Fruit fly (Drosophila melanogaster) whole organism, embryonic: ENCODE measurements around the gene CG17472.

Source experiments
- CG11247 ChIP-seq: fragments of 200-800 bp; sonication (Bioruptor generic); IDR thresholded peaks from 2 replicates; pipeline ENCODE4 v1.3.6; 2022; ENCODE audit warnings: missing biosample characterization, missing genetic modification characterization
- CG12104 ChIP-seq: fragments of 200-800 bp; sonication (Bioruptor generic); optimal IDR thresholded peaks from 3 replicates; lab custom pipeline; 2016; ENCODE audit warnings: missing biosample characterization, missing genetic modification characterization
- CG1233 ChIP-seq: fragments of 200-800 bp; sonication (Bioruptor generic); optimal IDR thresholded peaks from 4 replicates; lab custom pipeline; 2018; ENCODE audit warnings: missing biosample characterization, mild to moderate bottlenecking, missing genetic modification characterization
- CG13287 ChIP-seq: fragments of 200-800 bp; sonication (Bioruptor generic); IDR thresholded peaks from 2 replicates; pipeline ENCODE4 v1.3.6; 2022; ENCODE audit warnings: missing biosample characterization, missing genetic modification characterization; ENCODE audit not compliant: partially characterized antibody
- CG13424 ChIP-seq: fragments of 200-800 bp; sonication (Bioruptor generic); optimal IDR thresholded peaks from 2 replicates; lab custom pipeline; 2019; ENCODE audit warnings: missing biosample characterization, mild to moderate bottlenecking, missing genetic modification characterization, moderate library complexity
- CG13894 ChIP-seq: fragments of 200-800 bp; sonication (Bioruptor generic); optimal IDR thresholded peaks from 3 replicates; lab custom pipeline; 2018; ENCODE audit warnings: missing biosample characterization, mild to moderate bottlenecking, missing genetic modification characterization, moderate library complexity
- CG15269 ChIP-seq: fragments of 200-800 bp; sonication (Bioruptor generic); optimal IDR thresholded peaks from 2 replicates; lab custom pipeline; 2018; ENCODE audit warnings: missing biosample characterization, mild to moderate bottlenecking, missing genetic modification characterization, moderate library complexity
- CG16813 ChIP-seq: fragments of 200-800 bp; sonication (Bioruptor generic); IDR thresholded peaks from 3 replicates; pipeline ENCODE4 v1.3.6; 2022; ENCODE audit warnings: missing biosample characterization, missing genetic modification characterization; ENCODE audit not compliant: partially characterized antibody
- CG17802 ChIP-seq: fragments of 200-800 bp; sonication (Bioruptor generic); optimal IDR thresholded peaks from 2 replicates; lab custom pipeline; 2018; ENCODE audit warnings: missing biosample characterization, mild to moderate bottlenecking, missing genetic modification characterization, moderate library complexity
- CG2116 ChIP-seq: fragments of 200-800 bp; sonication (Bioruptor generic); optimal IDR thresholded peaks from 3 replicates; lab custom pipeline; 2018; ENCODE audit warnings: missing biosample characterization, mild to moderate bottlenecking, missing genetic modification characterization
- CG2712 ChIP-seq: fragments of 200-800 bp; optimal IDR thresholded peaks from 3 replicates; lab custom pipeline; 2019; ENCODE audit warnings: missing biosample characterization, mild to moderate bottlenecking, missing genetic modification characterization, moderate library complexity
- CG3838 ChIP-seq: fragments of 200-800 bp; sonication (Bioruptor generic); optimal IDR thresholded peaks from 3 replicates; lab custom pipeline; 2016; ENCODE audit warnings: missing biosample characterization, missing genetic modification characterization
- CG3995 ChIP-seq: fragments of 200-800 bp; sonication (Bioruptor generic); optimal IDR thresholded peaks from 3 replicates; lab custom pipeline; 2016; ENCODE audit warnings: missing biosample characterization, missing genetic modification characterization
- CG42726 ChIP-seq: fragments of 200-800 bp; sonication (Bioruptor generic); IDR thresholded peaks from 2 replicates; pipeline ENCODE4 v1.3.6; 2022; ENCODE audit warnings: missing biosample characterization, missing genetic modification characterization; ENCODE audit not compliant: partially characterized antibody
- CG43689 ChIP-seq: fragments of 200-800 bp; sonication (Bioruptor generic); IDR thresholded peaks from 2 replicates; pipeline ENCODE4 v1.3.6; 2022; ENCODE audit warnings: missing biosample characterization, missing genetic modification characterization
- CG4404 ChIP-seq: fragments of 200-800 bp; sonication (Bioruptor generic); IDR thresholded peaks from 2 replicates; pipeline ENCODE4 v1.3.6; 2022; ENCODE audit warnings: missing biosample characterization, missing genetic modification characterization
- CG5953 ChIP-seq: fragments of 200-800 bp; sonication (Bioruptor generic); IDR thresholded peaks from 2 replicates; pipeline ENCODE4 v1.3.6; 2022; ENCODE audit warnings: missing biosample characterization, missing genetic modification characterization
- CG7556 ChIP-seq: fragments of 200-800 bp; sonication (Bioruptor generic); optimal IDR thresholded peaks from 2 replicates; lab custom pipeline; 2017; ENCODE audit warnings: missing biosample characterization, mild to moderate bottlenecking, missing genetic modification characterization
- Chrac-16 ChIP-seq: fragments of 200-800 bp; sonication (Bioruptor generic); optimal IDR thresholded peaks from 3 replicates; lab custom pipeline; 2016; ENCODE audit warnings: missing biosample characterization, missing genetic modification characterization
- D19B ChIP-seq: fragments of 200-800 bp; sonication (Bioruptor generic); optimal IDR thresholded peaks from 2 replicates; lab custom pipeline; 2017; ENCODE audit warnings: missing biosample characterization, mild to moderate bottlenecking, missing genetic modification characterization
- Dll ChIP-seq: fragments of 200-800 bp; sonication (Bioruptor generic); IDR thresholded peaks from 4 replicates; pipeline ENCODE4 v1.3.6; 2022; ENCODE audit warnings: missing biosample characterization, missing genetic modification characterization; ENCODE audit not compliant: partially characterized antibody
- E2f2 ChIP-seq: fragments of 200-800 bp; sonication (Bioruptor generic); IDR thresholded peaks from 2 replicates; pipeline ENCODE4 v1.3.6; 2022; ENCODE audit warnings: missing biosample characterization, missing genetic modification characterization
- Fer3 ChIP-seq: fragments of 200-800 bp; sonication (Bioruptor generic); optimal IDR thresholded peaks from 2 replicates; lab custom pipeline; 2018; ENCODE audit warnings: missing biosample characterization, mild to moderate bottlenecking, missing genetic modification characterization, moderate library complexity
- Hand ChIP-seq: fragments of 200-800 bp; sonication (Bioruptor generic); optimal IDR thresholded peaks from 2 replicates; lab custom pipeline; 2017; ENCODE audit warnings: mild to moderate bottlenecking, missing biosample characterization, missing genetic modification reagents, missing genetic modification characterization
- NfI ChIP-seq: fragments of 200-800 bp; sonication (Bioruptor generic); optimal IDR thresholded peaks from 3 replicates; lab custom pipeline; 2018; ENCODE audit warnings: missing biosample characterization, mild to moderate bottlenecking, missing genetic modification characterization, moderate library complexity
- Sin3A ChIP-seq: fragments of >200 bp; optimal IDR thresholded peaks from 2 replicates; lab custom pipeline; 2018
- Taf1 ChIP-seq: fragments of 200-800 bp; sonication (Bioruptor generic); IDR thresholded peaks from 2 replicates; pipeline ENCODE4 v1.3.6; 2022; ENCODE audit warnings: missing biosample characterization, missing genetic modification characterization
- Tbp ChIP-seq: fragments of >200 bp; optimal IDR thresholded peaks from 2 replicates; lab custom pipeline; 2018; ENCODE audit warnings: missing biosample characterization, missing genetic modification characterization
- Trl ChIP-seq, 3 experiments: fragments of >200 bp in 2 of 3; fragments of 200-800 bp in 1 of 3; sonication (Bioruptor generic) in 1 of 3; optimal IDR thresholded peaks; 2 replicates in 1 of 3; 3 replicates in 2 of 3; lab custom pipeline; 2016 to 2017; ENCODE audit warnings: missing biosample characterization in 1 of 3, missing genetic modification characterization in 1 of 3
- bowl ChIP-seq: fragments of 200-800 bp; sonication (Bioruptor generic); IDR thresholded peaks from 2 replicates; pipeline ENCODE4 v1.3.6; 2022; ENCODE audit warnings: missing biosample characterization, missing genetic modification characterization
- dimm ChIP-seq: fragments of 200-800 bp; sonication (Bioruptor generic); IDR thresholded peaks from 2 replicates; pipeline ENCODE4 v1.3.6; 2022; ENCODE audit warnings: missing biosample characterization, missing genetic modification characterization
- ems ChIP-seq: fragments of 200-800 bp; sonication (Bioruptor generic); optimal IDR thresholded peaks from 3 replicates; lab custom pipeline; 2016; ENCODE audit warnings: missing biosample characterization, missing genetic modification characterization
- esg ChIP-seq: fragments of 200-800 bp; sonication (Bioruptor generic); conservative IDR thresholded peaks from 2 replicates; pipeline ENCODE4 v1.3.6; 2022; ENCODE audit warnings: missing biosample characterization, missing genetic modification characterization
- ewg ChIP-seq: fragments of 200-800 bp; sonication (Bioruptor generic); optimal IDR thresholded peaks from 3 replicates; lab custom pipeline; 2017; ENCODE audit warnings: mild to moderate bottlenecking, missing biosample characterization, missing genetic modification reagents, missing genetic modification characterization
- exex ChIP-seq: fragments of 200-800 bp; sonication (Bioruptor generic); optimal IDR thresholded peaks from 4 replicates; lab custom pipeline; 2018; ENCODE audit warnings: missing biosample characterization, mild to moderate bottlenecking, missing genetic modification characterization, moderate library complexity
- gcm2 ChIP-seq: fragments of 200-800 bp; sonication (Bioruptor generic); optimal IDR thresholded peaks from 2 replicates; lab custom pipeline; 2016; ENCODE audit warnings: missing biosample characterization, missing genetic modification characterization
- gem ChIP-seq: fragments of 200-800 bp; sonication (Bioruptor generic); optimal IDR thresholded peaks from 2 replicates; lab custom pipeline; 2019; ENCODE audit warnings: missing biosample characterization, mild to moderate bottlenecking, missing genetic modification characterization, moderate library complexity
- ham ChIP-seq: fragments of 200-800 bp; sonication (Bioruptor generic); IDR thresholded peaks from 2 replicates; pipeline ENCODE4 v1.3.6; 2022; ENCODE audit warnings: missing biosample characterization, missing genetic modification characterization
- lmd ChIP-seq: fragments of 200-800 bp; sonication (Bioruptor generic); IDR thresholded peaks from 2 replicates; pipeline ENCODE4 v1.3.6; 2022; ENCODE audit warnings: missing biosample characterization, missing genetic modification characterization
- lola ChIP-seq, 3 experiments: fragments of >200 bp in 2 of 3; fragments of 200-800 bp in 1 of 3; sonication (Bioruptor generic) in 1 of 3; optimal IDR thresholded peaks; 2 replicates each; lab custom pipeline; 2017 to 2019; ENCODE audit warnings: missing biosample characterization in 3 of 3, missing genetic modification characterization in 3 of 3, mild to moderate bottlenecking in 1 of 3, moderate library complexity in 1 of 3
- mirr ChIP-seq: fragments of 200-800 bp; sonication (Bioruptor generic); optimal IDR thresholded peaks from 3 replicates; lab custom pipeline; 2018; ENCODE audit warnings: missing biosample characterization, mild to moderate bottlenecking, missing genetic modification characterization
- nmo ChIP-seq: fragments of 200-800 bp; sonication (Bioruptor generic); optimal IDR thresholded peaks from 2 replicates; lab custom pipeline; 2018; ENCODE audit warnings: missing biosample characterization, mild to moderate bottlenecking, missing genetic modification characterization, moderate library complexity
- nom ChIP-seq: fragments of 200-800 bp; sonication (Bioruptor generic); optimal IDR thresholded peaks from 2 replicates; lab custom pipeline; 2017; ENCODE audit warnings: missing biosample characterization, missing genetic modification characterization, mild to moderate bottlenecking, moderate library complexity, missing genetic modification reagents
- p53 ChIP-seq: fragments of 200-800 bp; sonication (Bioruptor generic); optimal IDR thresholded peaks from 2 replicates; lab custom pipeline; 2016; ENCODE audit warnings: missing biosample characterization, missing genetic modification characterization
- row ChIP-seq: fragments of 200-800 bp; sonication (Bioruptor generic); IDR thresholded peaks from 3 replicates; pipeline ENCODE4 v1.3.6; 2022; ENCODE audit warnings: missing biosample characterization, missing genetic modification characterization
- sim ChIP-seq: fragments of 200-800 bp; sonication (Bioruptor generic); IDR thresholded peaks from 2 replicates; pipeline ENCODE4 v1.3.6; 2022; ENCODE audit warnings: missing biosample characterization, missing genetic modification characterization
- slou ChIP-seq: fragments of 200-800 bp; sonication (Bioruptor generic); optimal IDR thresholded peaks from 3 replicates; lab custom pipeline; 2016; ENCODE audit warnings: missing biosample characterization, missing genetic modification characterization
- sob ChIP-seq: fragments of 200-800 bp; sonication (Bioruptor generic); IDR thresholded peaks from 2 replicates; pipeline ENCODE4 v1.3.6; 2022; ENCODE audit warnings: missing biosample characterization, missing genetic modification characterization
- tgo ChIP-seq: fragments of 200-800 bp; sonication (Bioruptor generic); IDR thresholded peaks from 3 replicates; pipeline ENCODE4 v1.3.6; 2022; ENCODE audit warnings: missing biosample characterization, missing genetic modification characterization
- vvl ChIP-seq: fragments of 200-800 bp; sonication (Bioruptor generic); IDR thresholded peaks from 2 replicates; pipeline ENCODE4 v1.3.6; 2022; ENCODE audit warnings: missing biosample characterization, missing genetic modification characterization
- zf30C ChIP-seq: fragments of 200-800 bp; sonication (Bioruptor generic); optimal IDR thresholded peaks from 3 replicates; lab custom pipeline; 2018; ENCODE audit warnings: missing biosample characterization, mild to moderate bottlenecking, missing genetic modification characterization

CG17472 gene

dm6 chr2L:20675875-20676274 is 41.6 kb downstream of the CG17472 start, which contains the start of the genes CG31678 and IKKepsilon (continued):
- TF ChIP-seq slou (GFP tag; lab: Kevin White, UChicago), result no peak
- TF ChIP-seq CG2116 (GFP tag; lab: Kevin White, UChicago), result peak; percentile 86
- peak; percentile 96 for TF ChIP-seq CG13287 (GFP tag; lab: Robert Waterston, UW)
- no peak for TF ChIP-seq Trl (optimal IDR thresholded peaks at IDR 0.05; lab: Kevin White, UChicago)
- TF ChIP-seq Trl (GFP tag; optimal IDR thresholded peaks at IDR 0.05; lab: Kevin White, UChicago), result no peak
- peak; percentile 58 for TF ChIP-seq CG2712
- TF ChIP-seq mirr, result no peak
- TF ChIP-seq tgo (GFP tag; lab: Robert Waterston, UW), result no peak
- TF ChIP-seq CG13424 (tag; lab: Kevin White, UChicago), result peak; percentile 33
- no peak for TF ChIP-seq D19B (GFP tag; lab: Kevin White, UChicago)
- TF ChIP-seq gcm2 (GFP tag; lab: Kevin White, UChicago), result no peak
- TF ChIP-seq Taf1 (GFP tag; lab: Robert Waterston, UW), result no peak
- peak; percentile 58 for TF ChIP-seq esg (GFP tag; lab: Robert Waterston, UW)
- peak; percentile 81 for TF ChIP-seq row (GFP tag; lab: Robert Waterston, UW)
- TF ChIP-seq CG13894 (tag; lab: Kevin White, UChicago), result no peak
- no peak for TF ChIP-seq CG5953
- no peak for TF ChIP-seq CG43689 (GFP tag; lab: Robert Waterston, UW)
- TF ChIP-seq lmd (GFP tag; lab: Robert Waterston, UW), result no peak; the same call in 1 of the 2 replicates
- no peak for TF ChIP-seq CG11247 (GFP tag; lab: Robert Waterston, UW)
- no peak for TF ChIP-seq zf30C (GFP tag; lab: Kevin White, UChicago)
- peak; percentile 26 for TF ChIP-seq Chrac-16
- TF ChIP-seq CG17802, result no peak
- no peak for TF ChIP-seq p53 (GFP tag; lab: Kevin White, UChicago)
- no peak for TF ChIP-seq Hand (GFP tag; lab: Kevin White, UChicago)
- peak; percentile 40 for TF ChIP-seq ewg
- TF ChIP-seq CG7556 (GFP tag; lab: Kevin White, UChicago), result no peak
- no peak for TF ChIP-seq lola (GFP tag; optimal IDR thresholded peaks at IDR 0.05; lab: Kevin White, UChicago)
- TF ChIP-seq Dll (GFP tag; lab: Robert Waterston, UW), result peak; percentile 91
- TF ChIP-seq ems (GFP tag; lab: Kevin White, UChicago), result no peak
- peak; percentile 92 for TF ChIP-seq CG16813
- TF ChIP-seq Sin3A, result peak; percentile 3
- TF ChIP-seq Tbp (GFP tag; lab: Kevin White, UChicago), result no peak
- peak; percentile 84 for TF ChIP-seq CG42726 (GFP tag; lab: Robert Waterston, UW)
- TF ChIP-seq gem (tag; lab: Kevin White, UChicago), result no peak
- no peak for TF ChIP-seq sim (GFP tag; lab: Robert Waterston, UW)
- TF ChIP-seq CG1233, result no peak
- TF ChIP-seq CG15269 (tag; lab: Kevin White, UChicago), result no peak
- TF ChIP-seq nom (GFP tag; lab: Kevin White, UChicago), result peak; percentile 18
- peak; percentile 99 for TF ChIP-seq CG3995
- TF ChIP-seq exex (tag; lab: Kevin White, UChicago), result no peak
- no peak for TF ChIP-seq CG4404 (GFP tag; lab: Robert Waterston, UW)
- peak; percentile 66 for TF ChIP-seq nmo (GFP tag; lab: Kevin White, UChicago)
- TF ChIP-seq CG12104 (GFP tag; lab: Kevin White, UChicago), result no peak
- peak; percentile 49 for TF ChIP-seq E2f2 (GFP tag; lab: Robert Waterston, UW)
- TF ChIP-seq CG3838 (GFP tag; lab: Kevin White, UChicago), result no peak
- no peak for TF ChIP-seq ham (GFP tag; lab: Robert Waterston, UW)
- no peak for TF ChIP-seq dimm (GFP tag; lab: Robert Waterston, UW)
- TF ChIP-seq NfI (GFP tag; lab: Kevin White, UChicago), result peak; percentile 34
- peak; percentile 57 for TF ChIP-seq sob (GFP tag; lab: Robert Waterston, UW)
- TF ChIP-seq bowl, result no peak
- TF ChIP-seq Fer3 (tag; lab: Kevin White, UChicago), result no peak
- peak; percentile 53; the same call in 1 of the 2 replicates for TF ChIP-seq vvl (GFP tag; lab: Robert Waterston, UW)
